Fruit fly (Drosophila melanogaster) whole organism, wandering third instar larva: ENCODE data around the gene Mal-B1.

Experiments used
- Abd-B ChIP-seq: fragments of >200 bp; optimal IDR thresholded peaks from 2 replicates; lab custom pipeline; 2017; ENCODE audit warnings: missing biosample characterization, missing genetic modification characterization
- CG32264 ChIP-seq: fragments of 200-800 bp; sonication (Bioruptor generic); optimal IDR thresholded peaks from 2 replicates; lab custom pipeline; 2016; ENCODE audit warnings: missing biosample characterization, missing genetic modification characterization
- CG9705 ChIP-seq: fragments of 200-800 bp; sonication (Bioruptor generic); optimal IDR thresholded peaks from 2 replicates; lab custom pipeline; 2018; ENCODE audit warnings: missing biosample characterization, mild to moderate bottlenecking, missing genetic modification characterization
- CrebA ChIP-seq: fragments of 200-800 bp; sonication (Bioruptor generic); optimal IDR thresholded peaks from 2 replicates; lab custom pipeline; 2016; ENCODE audit warnings: missing biosample characterization, mild to moderate bottlenecking, missing genetic modification characterization, borderline replicate concordance
- Dfd ChIP-seq: fragments of >200 bp; optimal IDR thresholded peaks from 2 replicates; lab custom pipeline; 2017; ENCODE audit warnings: missing biosample characterization, missing genetic modification characterization
- Dif ChIP-seq: fragments of 200-275, 200-300 bp; sonication (Bioruptor generic); optimal IDR thresholded peaks from 2 replicates; lab custom pipeline; 2018; ENCODE audit warnings: missing biosample characterization, missing genetic modification characterization; ENCODE audit not compliant: partially characterized antibody
- GATAd ChIP-seq: sonication (Bioruptor generic); optimal IDR thresholded peaks from 2 replicates; lab custom pipeline; 2016; ENCODE audit warnings: missing biosample characterization, missing genetic modification characterization
- HLH106 ChIP-seq: fragments of 200-800 bp; optimal IDR thresholded peaks from 3 replicates; lab custom pipeline; 2019; ENCODE audit warnings: missing biosample characterization, mild to moderate bottlenecking, missing genetic modification characterization, moderate library complexity
- Hnf4 ChIP-seq: fragments of 200-800 bp; sonication (Bioruptor generic); optimal IDR thresholded peaks from 2 replicates; lab custom pipeline; 2016; ENCODE audit warnings: missing biosample characterization, mild to moderate bottlenecking, missing genetic modification characterization
- Hr78 ChIP-seq: fragments of >200 bp; optimal IDR thresholded peaks from 2 replicates; lab custom pipeline; 2017; ENCODE audit warnings: missing biosample characterization, missing genetic modification characterization
- Hr83 ChIP-seq: fragments of 200-300 bp; sonication (Bioruptor generic); optimal IDR thresholded peaks from 2 replicates; lab custom pipeline; 2016; ENCODE audit warnings: missing biosample characterization, mild to moderate bottlenecking, missing genetic modification characterization, moderate library complexity; ENCODE audit not compliant: poor library complexity, severe bottlenecking
- Jra ChIP-seq: sonication (Bioruptor generic); optimal IDR thresholded peaks from 2 replicates; lab custom pipeline; 2016; ENCODE audit warnings: missing biosample characterization, missing genetic modification characterization
- Mio ChIP-seq: sonication (Bioruptor generic); optimal IDR thresholded peaks from 2 replicates; lab custom pipeline; 2016; ENCODE audit warnings: missing biosample characterization, missing genetic modification characterization
- Myc ChIP-seq: fragments of >200 bp; optimal IDR thresholded peaks from 2 replicates; lab custom pipeline; 2017
- N ChIP-seq: fragments of >200 bp; optimal IDR thresholded peaks from 2 replicates; lab custom pipeline; 2018; ENCODE audit warnings: missing biosample characterization, missing external identifiers, missing genetic modification characterization
- OdsH ChIP-seq: fragments of 200-800 bp; sonication (Bioruptor generic); optimal IDR thresholded peaks from 2 replicates; lab custom pipeline; 2016; ENCODE audit warnings: missing biosample characterization, mild to moderate bottlenecking, missing genetic modification characterization
- Rel ChIP-seq, 2 experiments: fragments of 200-800 bp; sonication (Bioruptor generic) in 1 of 2; optimal IDR thresholded peaks; 2 replicates in 1 of 2; 3 replicates in 1 of 2; lab custom pipeline; 2016 to 2019; ENCODE audit warnings: mild to moderate bottlenecking in 2 of 2, missing biosample characterization in 2 of 2, missing genetic modification characterization in 2 of 2, moderate library complexity in 1 of 2
- Sp1 ChIP-seq: fragments of 200-800 bp; sonication (Bioruptor generic); optimal IDR thresholded peaks from 3 replicates; lab custom pipeline; 2019; ENCODE audit warnings: missing biosample characterization, mild to moderate bottlenecking, missing genetic modification characterization, moderate library complexity
- Vsx2 ChIP-seq: fragments of 200-300, 225-300 bp; sonication (Bioruptor generic); optimal IDR thresholded peaks from 2 replicates; lab custom pipeline; 2018; ENCODE audit warnings: missing biosample characterization, missing genetic modification characterization; ENCODE audit not compliant: partially characterized antibody
- br ChIP-seq: fragments of 200-800 bp; sonication (Bioruptor generic); optimal IDR thresholded peaks from 2 replicates; lab custom pipeline; 2016; ENCODE audit warnings: missing biosample characterization, missing genetic modification characterization
- brk ChIP-seq: fragments of 200-800 bp; sonication (Bioruptor generic); optimal IDR thresholded peaks from 2 replicates; lab custom pipeline; 2016; ENCODE audit warnings: missing biosample characterization, mild to moderate bottlenecking, missing genetic modification characterization
- dl ChIP-seq, 2 experiments: fragments of 175-275, 200-275 bp in 1 of 2; fragments of 200-275 bp in 1 of 2; sonication (Bioruptor generic); optimal IDR thresholded peaks; lab custom pipeline; 2018; ENCODE audit warnings: mild to moderate bottlenecking in 2 of 2, missing biosample characterization in 2 of 2, missing genetic modification characterization in 2 of 2, moderate library complexity in 2 of 2; ENCODE audit not compliant: partially characterized antibody in 2 of 2, insufficient read depth in 1 of 2
- dmrt93B ChIP-seq: fragments of 200-800 bp; sonication (Bioruptor generic); optimal IDR thresholded peaks from 2 replicates; lab custom pipeline; 2018; ENCODE audit warnings: missing biosample characterization, mild to moderate bottlenecking, missing genetic modification characterization
- dsf ChIP-seq: sonication (Bioruptor generic); optimal IDR thresholded peaks from 2 replicates; lab custom pipeline; 2016; ENCODE audit warnings: missing biosample characterization, missing genetic modification characterization, borderline replicate concordance
- ey ChIP-seq: fragments of 200-800 bp; sonication (Bioruptor generic); optimal IDR thresholded peaks from 2 replicates; lab custom pipeline; 2016; ENCODE audit warnings: missing biosample characterization, missing genetic modification characterization
- foxo ChIP-seq, 2 experiments: fragments of 200-800 bp; sonication (Bioruptor generic); optimal IDR thresholded peaks; 2 replicates in 1 of 2; 3 replicates in 1 of 2; lab custom pipeline; 2016 to 2017; ENCODE audit warnings: missing biosample characterization in 2 of 2, missing genetic modification characterization in 2 of 2
- fru ChIP-seq: fragments of 200-800 bp; sonication (Bioruptor generic); optimal IDR thresholded peaks from 3 replicates; lab custom pipeline; 2016; ENCODE audit warnings: missing biosample characterization, mild to moderate bottlenecking, missing genetic modification characterization
- h ChIP-seq: fragments of 200-800 bp; sonication (Bioruptor generic); optimal IDR thresholded peaks from 3 replicates; lab custom pipeline; 2016; ENCODE audit warnings: missing biosample characterization, mild to moderate bottlenecking, missing genetic modification characterization
- jim ChIP-seq: fragments of 175-275, 200-325 bp; sonication (Bioruptor generic); optimal IDR thresholded peaks from 2 replicates; lab custom pipeline; 2016; ENCODE audit warnings: missing biosample characterization, mild to moderate bottlenecking, missing genetic modification characterization
- lola ChIP-seq: fragments of >200 bp; optimal IDR thresholded peaks from 2 replicates; lab custom pipeline; 2017; ENCODE audit warnings: missing biosample characterization, missing genetic modification characterization
- pan ChIP-seq: fragments of >200 bp; optimal IDR thresholded peaks from 2 replicates; lab custom pipeline; 2017
- psq ChIP-seq: fragments of 200-800 bp; sonication (Bioruptor generic); optimal IDR thresholded peaks from 3 replicates; lab custom pipeline; 2017; ENCODE audit warnings: missing biosample characterization, mild to moderate bottlenecking, missing genetic modification characterization, moderate library complexity
- rgr ChIP-seq: fragments of 200-800 bp; sonication (Bioruptor generic); optimal IDR thresholded peaks from 3 replicates; lab custom pipeline; 2016; ENCODE audit warnings: missing biosample characterization, mild to moderate bottlenecking, missing genetic modification characterization
- sage ChIP-seq: fragments of 200-800 bp; sonication (Bioruptor generic); optimal IDR thresholded peaks from 2 replicates; lab custom pipeline; 2016; ENCODE audit warnings: missing biosample characterization, mild to moderate bottlenecking, missing genetic modification characterization
- sv ChIP-seq: fragments of 200-800 bp; sonication (Bioruptor generic); optimal IDR thresholded peaks from 3 replicates; lab custom pipeline; 2016; ENCODE audit warnings: missing biosample characterization, missing genetic modification characterization
- tai ChIP-seq: sonication (Bioruptor generic); optimal IDR thresholded peaks from 2 replicates; lab custom pipeline; 2016; ENCODE audit warnings: missing biosample characterization, missing genetic modification characterization
- usp ChIP-seq: fragments of >200 bp; optimal IDR thresholded peaks from 2 replicates; lab custom pipeline; 2017; ENCODE audit warnings: missing biosample characterization, missing genetic modification characterization
- woc ChIP-seq: sonication (Bioruptor generic); optimal IDR thresholded peaks from 2 replicates; lab custom pipeline; 2016; ENCODE audit warnings: missing biosample characterization, mild to moderate bottlenecking, missing genetic modification characterization

Mal-B1 gene

DNA sequence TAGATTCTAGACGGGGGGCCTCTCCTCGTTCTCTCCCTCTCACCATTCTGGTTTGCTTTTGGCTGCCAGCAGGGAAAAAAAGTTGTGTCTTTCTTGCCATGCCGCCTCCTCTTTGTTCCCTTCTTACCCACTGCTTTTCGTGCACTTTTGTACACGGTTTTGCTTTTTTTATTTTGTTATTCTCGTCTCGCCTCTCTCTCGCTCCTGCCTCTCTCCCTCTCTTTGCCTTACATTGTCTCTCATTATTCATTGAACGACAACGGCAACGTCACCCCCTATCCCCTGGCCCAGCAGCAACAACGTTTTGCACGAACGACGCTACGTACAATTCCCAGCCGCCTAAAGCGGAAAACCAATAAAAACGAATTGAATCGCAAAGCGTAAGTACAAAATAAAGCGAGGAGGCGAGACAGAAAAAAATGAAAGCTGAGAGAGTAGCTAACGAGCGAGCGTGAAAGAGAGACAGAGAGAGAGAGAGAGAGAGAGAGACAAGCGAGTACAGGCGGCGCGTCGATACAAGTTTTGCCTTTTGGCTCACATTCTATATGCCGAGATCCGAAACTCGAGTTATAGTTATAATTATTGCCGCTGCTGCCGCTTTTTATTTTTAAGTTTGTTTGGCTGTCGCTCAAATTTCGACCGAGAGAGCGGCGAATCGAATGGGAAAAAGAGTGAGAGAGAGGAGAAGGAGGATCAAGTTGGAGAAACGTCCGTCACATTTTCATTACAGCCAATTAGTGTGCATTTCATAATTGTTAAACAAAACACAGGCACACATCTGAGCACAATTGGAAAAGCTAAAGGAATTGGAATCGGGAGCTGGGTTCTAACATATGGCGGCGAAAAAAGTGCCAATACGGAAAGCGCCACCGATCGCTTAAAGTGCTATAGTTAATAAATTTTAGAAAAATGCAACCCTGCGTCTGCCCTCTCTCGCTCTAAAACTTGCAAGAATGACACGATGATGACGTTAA is 40.0 kb upstream of the Mal-B1 start:
- TF ChIP-seq h (GFP tag; lab: Kevin White, UChicago), result peak; percentile 68
- TF ChIP-seq Dif (GFP tag; lab: Kevin White, UChicago), result peak; percentile 90
- no peak for TF ChIP-seq usp
- peak; percentile 64 for TF ChIP-seq fru (GFP tag; lab: Kevin White, UChicago)
- peak; percentile 27 for TF ChIP-seq HLH106 (tag; lab: Kevin White, UChicago)
- TF ChIP-seq Sp1, result peak; percentile 75
- peak; percentile 47 for TF ChIP-seq Mio (GFP tag; lab: Kevin White, UChicago)
- peak; percentile 83 for TF ChIP-seq brk (GFP tag; lab: Kevin White, UChicago)
- no peak for TF ChIP-seq Dfd
- TF ChIP-seq CG9705 (GFP tag; lab: Kevin White, UChicago), result peak; percentile 35
- TF ChIP-seq CrebA (GFP tag; lab: Kevin White, UChicago), result peak; percentile 93
- TF ChIP-seq dmrt93B (GFP tag; lab: Kevin White, UChicago), result no peak
- TF ChIP-seq GATAd, result no peak
- peak; percentile 92 for TF ChIP-seq Vsx2 (GFP tag; lab: Kevin White, UChicago)
- peak; percentile 11 for TF ChIP-seq Hr83 (GFP tag; lab: Kevin White, UChicago)
- TF ChIP-seq rgr, result peak; percentile 64
- peak; percentile 63 for TF ChIP-seq Hnf4 (GFP tag; lab: Kevin White, UChicago)
- peak; percentile 81 for TF ChIP-seq br (GFP tag; lab: Kevin White, UChicago)
- no peak for TF ChIP-seq lola (GFP tag; lab: Kevin White, UChicago)
- TF ChIP-seq psq (GFP tag; lab: Kevin White, UChicago), result peak; percentile 100
- no peak for TF ChIP-seq tai
- TF ChIP-seq Abd-B (GFP tag; lab: Kevin White, UChicago), result no peak
- TF ChIP-seq Hr78, result no peak
- peak; percentile 78 for TF ChIP-seq CG32264
- TF ChIP-seq Rel (GFP tag; optimal IDR thresholded peaks at IDR 0.05; lab: Kevin White, UChicago), result peak; percentile 94
- TF ChIP-seq Rel (tag; optimal IDR thresholded peaks at IDR 0.05; lab: Kevin White, UChicago), result peak; percentile 74
- peak; percentile 86 for TF ChIP-seq Jra
- peak; percentile 43 for TF ChIP-seq woc (GFP tag; lab: Kevin White, UChicago)
- no peak for TF ChIP-seq sv (GFP tag; lab: Kevin White, UChicago)
- TF ChIP-seq dl (GFP tag; optimal IDR thresholded peaks at IDR 0.05; lab: Kevin White, UChicago; ENCODE audit: insufficient read depth in 1 of 2, partially characterized antibody in 2 of 2), result peak; percentile 73 to 88
- no peak for TF ChIP-seq pan (lab: Kevin White, UChicago)
- peak; percentile 79 for TF ChIP-seq sage
- no peak for TF ChIP-seq dsf (GFP tag; lab: Kevin White, UChicago)
- no peak for TF ChIP-seq Myc (lab: Kevin White, UChicago)
- peak; percentile 24 for TF ChIP-seq ey
- no peak for TF ChIP-seq N (GFP tag; lab: Kevin White, UChicago)
- TF ChIP-seq OdsH, result peak; percentile 37
- peak; percentile 24 to 58 for TF ChIP-seq foxo (GFP tag; optimal IDR thresholded peaks at IDR 0.05; lab: Kevin White, UChicago)
- peak; percentile 98 for TF ChIP-seq jim (GFP tag; lab: Kevin White, UChicago)

DNA sequence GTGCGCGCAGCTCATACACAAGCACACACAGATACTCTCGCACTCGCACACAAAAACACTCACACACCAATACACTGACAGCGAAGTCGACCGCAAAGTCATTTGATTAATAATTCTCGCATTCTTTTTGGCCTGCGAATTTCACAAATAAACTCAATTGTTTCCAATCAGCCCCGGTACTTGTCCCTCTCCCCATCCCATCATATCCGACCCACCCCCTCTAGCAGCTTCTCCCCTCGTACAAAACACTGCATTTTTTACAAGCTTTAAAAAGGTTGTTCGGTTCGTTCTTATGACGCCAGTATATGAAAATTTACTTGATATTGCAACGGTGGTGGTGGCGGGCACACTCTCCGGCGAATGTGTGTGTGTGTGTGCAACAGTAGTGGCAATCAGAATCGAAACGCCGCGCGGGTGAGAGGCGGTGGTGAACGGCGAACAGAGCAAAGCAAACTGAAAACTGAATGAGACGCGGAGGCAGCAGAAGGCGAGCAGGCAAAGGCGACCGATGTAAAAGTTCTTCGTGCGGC is 39.3 kb upstream of the Mal-B1 start:
- TF ChIP-seq Sp1 (peak; percentile 62), CrebA (GFP tag; lab: Kevin White, UChicago) (peak; percentile 61), pan (lab: Kevin White, UChicago) (no peak), fru (GFP tag; lab: Kevin White, UChicago) (peak; percentile 62), ey (peak; percentile 6), usp (no peak), Mio (GFP tag; lab: Kevin White, UChicago) (no peak), CG9705 (GFP tag; lab: Kevin White, UChicago) (peak; percentile 24), sage (peak; percentile 41), Jra (peak; percentile 50), Dfd (no peak), sv (GFP tag; lab: Kevin White, UChicago) (no peak), Hr78 (no peak), CG32264 (peak; percentile 12), Hr83 (GFP tag; lab: Kevin White, UChicago) (peak; percentile 92), N (GFP tag; lab: Kevin White, UChicago) (peak; percentile 62), h (GFP tag; lab: Kevin White, UChicago) (peak; percentile 71), HLH106 (tag; lab: Kevin White, UChicago) (no peak), dsf (GFP tag; lab: Kevin White, UChicago) (no peak), Vsx2 (GFP tag; lab: Kevin White, UChicago) (peak; percentile 89), jim (GFP tag; lab: Kevin White, UChicago) (peak; percentile 58), br (GFP tag; lab: Kevin White, UChicago) (peak; percentile 63), dl (GFP tag; optimal IDR thresholded peaks at IDR 0.05; lab: Kevin White, UChicago; ENCODE audit: insufficient read depth in 1 of 2, partially characterized antibody in 2 of 2) (peak; percentile 36 to 58), Hnf4 (GFP tag; lab: Kevin White, UChicago) (peak; percentile 67), psq (GFP tag; lab: Kevin White, UChicago) (peak; percentile 100), lola (GFP tag; lab: Kevin White, UChicago) (no peak), Rel (GFP tag; optimal IDR thresholded peaks at IDR 0.05; lab: Kevin White, UChicago) (no peak), Rel (tag; optimal IDR thresholded peaks at IDR 0.05; lab: Kevin White, UChicago) (peak; percentile 80), Dif (GFP tag; lab: Kevin White, UChicago) (peak; percentile 80), rgr (peak; percentile 19), brk (GFP tag; lab: Kevin White, UChicago) (peak; percentile 74), foxo (GFP tag; optimal IDR thresholded peaks at IDR 0.05; lab: Kevin White, UChicago) (peak; percentile 20 to 51), OdsH (peak; percentile 30)
